Fruit fly (Drosophila melanogaster): ENCODE data around the gene tral.

DNA sequence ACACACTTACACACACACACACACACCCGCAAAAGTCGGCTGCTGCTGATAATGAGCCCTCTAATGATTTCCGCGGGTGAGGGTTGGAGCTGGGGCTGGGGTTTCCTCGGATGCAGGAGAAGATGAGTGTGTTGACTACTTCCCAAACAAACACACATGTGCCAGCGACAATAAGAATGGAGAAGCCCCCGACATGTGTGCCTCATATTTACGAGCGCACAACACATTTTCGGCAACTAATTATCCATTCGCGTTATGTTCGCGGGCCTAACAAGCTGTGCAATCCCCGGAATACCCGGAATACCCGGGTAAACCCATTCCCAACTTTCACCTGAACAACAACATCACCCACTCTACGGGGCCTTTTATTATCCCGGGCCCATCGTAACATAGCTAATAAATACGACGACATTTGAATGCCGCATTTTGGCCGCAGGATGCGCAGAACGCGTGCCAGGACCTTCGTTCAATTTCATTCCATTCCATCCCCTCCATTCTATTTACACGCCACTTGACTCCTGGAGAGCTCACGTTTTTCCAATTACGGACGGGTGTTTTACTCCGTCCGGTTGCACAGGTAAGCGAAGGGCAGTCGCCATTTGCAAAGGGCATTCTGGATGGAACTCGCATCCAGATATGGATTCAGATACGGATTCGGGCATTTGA, 51.3 kb downstream of the tral start:
- TF ChIP-seq CG14655 (GFP tag; optimal IDR thresholded peaks at IDR 0.05) (no peak), Ets98B (GFP tag; IDR thresholded peaks at IDR 0.05) (no peak), Pif1B (GFP tag; optimal IDR thresholded peaks at IDR 0.05) (no peak), CG9948 (tag; optimal IDR thresholded peaks at IDR 0.05) (no peak), Snoo (tag; optimal IDR thresholded peaks at IDR 0.05) (no peak), EcR (GFP tag; optimal IDR thresholded peaks at IDR 0.05) (no peak), CG13204 (GFP tag; optimal IDR thresholded peaks at IDR 0.05) (no peak), Pif1A (GFP tag; optimal IDR thresholded peaks at IDR 0.05) (no peak), CG17806 (tag; optimal IDR thresholded peaks at IDR 0.05) (no peak), rn (GFP tag; IDR thresholded peaks at IDR 0.05) (no peak)
